Fruit fly (Drosophila melanogaster) whole organism, embryonic: ENCODE results near the gene Pp2C1.

Experiments
- Aef1 ChIP-seq: fragments of 200-800 bp; sonication (Bioruptor generic); IDR thresholded peaks from 3 replicates; pipeline ENCODE4 v1.3.6; 2022; ENCODE audit warnings: missing biosample characterization, missing genetic modification characterization
- Atf-2 ChIP-seq: fragments of 200-800 bp; sonication (Bioruptor generic); optimal IDR thresholded peaks from 2 replicates; lab custom pipeline; 2016; ENCODE audit warnings: missing biosample characterization, missing genetic modification characterization
- Atf3 ChIP-seq: fragments of 200-800 bp; sonication (Bioruptor generic); optimal IDR thresholded peaks from 3 replicates; lab custom pipeline; 2016; ENCODE audit warnings: missing biosample characterization, missing genetic modification characterization
- BEAF-32 ChIP-seq: fragments of 200-800 bp; sonication (Bioruptor generic); optimal IDR thresholded peaks from 3 replicates; lab custom pipeline; 2017; ENCODE audit warnings: missing biosample characterization, missing genetic modification characterization, mild to moderate bottlenecking, moderate library complexity, missing genetic modification reagents
- CG10267 ChIP-seq: fragments of 200-800 bp; sonication (Bioruptor generic); optimal IDR thresholded peaks from 2 replicates; lab custom pipeline; 2018; ENCODE audit warnings: missing biosample characterization, mild to moderate bottlenecking, missing genetic modification characterization, moderate library complexity
- CG11085 ChIP-seq: fragments of 200-800 bp; sonication (Bioruptor generic); IDR thresholded peaks from 2 replicates; pipeline ENCODE4 v1.3.6; 2022; ENCODE audit warnings: missing biosample characterization, missing genetic modification characterization
- CG11247 ChIP-seq: fragments of 200-800 bp; sonication (Bioruptor generic); IDR thresholded peaks from 2 replicates; pipeline ENCODE4 v1.3.6; 2022; ENCODE audit warnings: missing biosample characterization, missing genetic modification characterization
- CG13123 ChIP-seq: fragments of 200-800 bp; sonication (Bioruptor generic); optimal IDR thresholded peaks from 2 replicates; lab custom pipeline; 2016; ENCODE audit warnings: missing biosample characterization, missing genetic modification characterization
- CG13624 ChIP-seq: fragments of 200-800 bp; sonication (Bioruptor generic); optimal IDR thresholded peaks from 2 replicates; lab custom pipeline; 2016; ENCODE audit warnings: missing biosample characterization, missing genetic modification characterization
- CG14014 ChIP-seq: fragments of 200-800 bp; sonication (Bioruptor generic); IDR thresholded peaks from 2 replicates; pipeline ENCODE4 v1.3.6; 2022; ENCODE audit warnings: missing biosample characterization, missing genetic modification characterization
- CG14710 ChIP-seq: fragments of 200-800 bp; sonication (Bioruptor generic); optimal IDR thresholded peaks from 3 replicates; lab custom pipeline; 2019; ENCODE audit warnings: missing biosample characterization, mild to moderate bottlenecking, missing genetic modification characterization, moderate library complexity
- CG1529 ChIP-seq: fragments of 200-800 bp; sonication (Bioruptor generic); optimal IDR thresholded peaks from 3 replicates; lab custom pipeline; 2018; ENCODE audit warnings: missing biosample characterization, missing genetic modification characterization
- CG17186 ChIP-seq: fragments of 200-800 bp; sonication (Bioruptor generic); optimal IDR thresholded peaks from 3 replicates; lab custom pipeline; 2017; ENCODE audit warnings: missing biosample characterization, missing genetic modification reagents, missing genetic modification characterization
- CG1832 ChIP-seq: fragments of 200-800 bp; sonication (Bioruptor generic); optimal IDR thresholded peaks from 2 replicates; lab custom pipeline; 2017; ENCODE audit warnings: missing biosample characterization, mild to moderate bottlenecking, missing genetic modification characterization, inconsistent platforms
- CG32767 ChIP-seq: fragments of 200-800 bp; sonication (Bioruptor generic); IDR thresholded peaks from 2 replicates; pipeline ENCODE4 v1.3.6; 2022; ENCODE audit warnings: missing biosample characterization, missing genetic modification characterization
- CG34376 ChIP-seq: fragments of 200-800 bp; sonication (Bioruptor generic); optimal IDR thresholded peaks from 2 replicates; lab custom pipeline; 2018; ENCODE audit warnings: missing biosample characterization, mild to moderate bottlenecking, missing genetic modification characterization
- CG34422 ChIP-seq: fragments of 200-800 bp; sonication (Bioruptor generic); IDR thresholded peaks from 3 replicates; pipeline ENCODE4 v1.3.6; 2022; ENCODE audit warnings: missing biosample characterization, missing genetic modification characterization
- CG4360 ChIP-seq: fragments of 200-800 bp; sonication (Bioruptor generic); IDR thresholded peaks from 2 replicates; pipeline ENCODE4 v1.3.6; 2022; ENCODE audit warnings: missing biosample characterization, missing genetic modification characterization
- CG6689 ChIP-seq: fragments of 200-800 bp; sonication (Bioruptor generic); IDR thresholded peaks from 2 replicates; pipeline ENCODE4 v1.3.6; 2022; ENCODE audit warnings: missing biosample characterization, missing genetic modification characterization
- CoRest ChIP-seq: fragments of 200-800 bp; sonication (Bioruptor generic); optimal IDR thresholded peaks from 3 replicates; lab custom pipeline; 2018; ENCODE audit warnings: missing biosample characterization, mild to moderate bottlenecking, missing genetic modification characterization, moderate library complexity
- Doc3 ChIP-seq: fragments of 200-800 bp; sonication (Bioruptor generic); IDR thresholded peaks from 3 replicates; pipeline ENCODE4 v1.3.6; 2022; ENCODE audit warnings: missing biosample characterization, missing genetic modification characterization; ENCODE audit not compliant: partially characterized antibody
- Drgx ChIP-seq: fragments of 200-800 bp; sonication (Bioruptor generic); IDR thresholded peaks from 2 replicates; pipeline ENCODE4 v1.3.6; 2022; ENCODE audit warnings: missing biosample characterization, missing genetic modification characterization
- Ets65A ChIP-seq: fragments of 200-800 bp; sonication (Bioruptor generic); peaks from one replicate; lab custom pipeline; 2016; ENCODE audit warnings: missing biosample characterization, missing genetic modification characterization
- Fer2 ChIP-seq: fragments of 200-800 bp; sonication (Bioruptor generic); optimal IDR thresholded peaks from 2 replicates; lab custom pipeline; 2018; ENCODE audit warnings: missing biosample characterization, mild to moderate bottlenecking, missing genetic modification characterization, moderate library complexity
- GATAe ChIP-seq: fragments of 200-800 bp; sonication (Bioruptor generic); conservative IDR thresholded peaks from 2 replicates; pipeline ENCODE4 v1.3.6; 2022; ENCODE audit warnings: missing biosample characterization, missing genetic modification characterization
- Hand ChIP-seq: fragments of 200-800 bp; sonication (Bioruptor generic); optimal IDR thresholded peaks from 2 replicates; lab custom pipeline; 2017; ENCODE audit warnings: mild to moderate bottlenecking, missing biosample characterization, missing genetic modification reagents, missing genetic modification characterization
- Kr ChIP-seq: fragments of 200-800 bp; sonication (Bioruptor generic); optimal IDR thresholded peaks from 2 replicates; lab custom pipeline; 2017; ENCODE audit warnings: missing biosample characterization, mild to moderate bottlenecking, missing genetic modification characterization
- Lim3 ChIP-seq: fragments of 200-800 bp; sonication (Bioruptor generic); IDR thresholded peaks from 2 replicates; pipeline ENCODE4 v1.3.6; 2022; ENCODE audit warnings: missing biosample characterization, missing genetic modification characterization
- Neu2 ChIP-seq: fragments of 200-800 bp; sonication (Bioruptor generic); optimal IDR thresholded peaks from 3 replicates; lab custom pipeline; 2016; ENCODE audit warnings: missing biosample characterization, missing genetic modification characterization, borderline replicate concordance
- Ravus ChIP-seq: fragments of 200-800 bp; sonication (Bioruptor generic); IDR thresholded peaks from 2 replicates; pipeline ENCODE4 v1.3.6; 2022; ENCODE audit warnings: missing biosample characterization, missing genetic modification characterization
- Rx ChIP-seq: fragments of 200-800 bp; sonication (Bioruptor generic); IDR thresholded peaks from 2 replicates; pipeline ENCODE4 v1.3.6; 2022; ENCODE audit warnings: missing biosample characterization, missing genetic modification characterization
- Sry-β ChIP-seq: fragments of 200-800 bp; sonication (Bioruptor generic); optimal IDR thresholded peaks from 2 replicates; lab custom pipeline; 2018; ENCODE audit warnings: missing biosample characterization, mild to moderate bottlenecking, missing genetic modification characterization, moderate library complexity
- Stat92E ChIP-seq, 3 experiments: fragments of >200 bp in 2 of 3; fragments of 200-800 bp in 1 of 3; sonication (Bioruptor generic) in 1 of 3; optimal IDR thresholded peaks; 2 replicates each; lab custom pipeline; 2017 to 2019; ENCODE audit warnings: missing biosample characterization in 3 of 3, missing genetic modification characterization in 3 of 3, mild to moderate bottlenecking in 1 of 3, moderate library complexity in 1 of 3
- Usf ChIP-seq: fragments of 200-800 bp; sonication (Bioruptor generic); optimal IDR thresholded peaks from 2 replicates; lab custom pipeline; 2017; ENCODE audit warnings: missing genotype, missing biosample characterization, missing genetic modification characterization
- ash1 ChIP-seq: fragments of 200-800 bp; sonication (Bioruptor generic); optimal IDR thresholded peaks from 2 replicates; lab custom pipeline; 2018; ENCODE audit warnings: missing biosample characterization, mild to moderate bottlenecking, missing genetic modification characterization
- bowl ChIP-seq: fragments of 200-800 bp; sonication (Bioruptor generic); IDR thresholded peaks from 2 replicates; pipeline ENCODE4 v1.3.6; 2022; ENCODE audit warnings: missing biosample characterization, missing genetic modification characterization
- corto ChIP-seq: fragments of 200-800 bp; sonication (Bioruptor generic); optimal IDR thresholded peaks from 2 replicates; lab custom pipeline; 2016; ENCODE audit warnings: missing biosample characterization, mild to moderate bottlenecking, missing genetic modification characterization, moderate library complexity
- exex ChIP-seq: fragments of 200-800 bp; sonication (Bioruptor generic); optimal IDR thresholded peaks from 4 replicates; lab custom pipeline; 2018; ENCODE audit warnings: missing biosample characterization, mild to moderate bottlenecking, missing genetic modification characterization, moderate library complexity
- gcm2 ChIP-seq: fragments of 200-800 bp; sonication (Bioruptor generic); optimal IDR thresholded peaks from 2 replicates; lab custom pipeline; 2016; ENCODE audit warnings: missing biosample characterization, missing genetic modification characterization
- grn ChIP-seq: fragments of 200-800 bp; sonication (Bioruptor generic); optimal IDR thresholded peaks from 3 replicates; lab custom pipeline; 2017; ENCODE audit warnings: missing biosample characterization, missing genetic modification characterization
- jing ChIP-seq: fragments of 200-800 bp; sonication (Bioruptor generic); optimal IDR thresholded peaks from 2 replicates; lab custom pipeline; 2018; ENCODE audit warnings: missing biosample characterization, mild to moderate bottlenecking, missing genetic modification characterization
- maf-S ChIP-seq: fragments of 200-800 bp; sonication (Bioruptor generic); optimal IDR thresholded peaks from 2 replicates; lab custom pipeline; 2016; ENCODE audit warnings: missing biosample characterization, missing genetic modification characterization
- mld ChIP-seq: fragments of 200-800 bp; sonication (Bioruptor generic); IDR thresholded peaks from 3 replicates; pipeline ENCODE4 v1.3.6; 2022; ENCODE audit warnings: missing biosample characterization, missing genetic modification characterization; ENCODE audit not compliant: partially characterized antibody
- nerfin-1 ChIP-seq: fragments of 200-800 bp; sonication (Bioruptor generic); optimal IDR thresholded peaks from 3 replicates; lab custom pipeline; 2019; ENCODE audit warnings: missing biosample characterization, mild to moderate bottlenecking, missing genetic modification characterization, moderate library complexity
- peb ChIP-seq: fragments of 200-800 bp; sonication (Bioruptor generic); IDR thresholded peaks from 2 replicates; pipeline ENCODE4 v1.3.6; 2022; ENCODE audit warnings: missing biosample characterization, missing genetic modification characterization
- schlank ChIP-seq: fragments of 200-800 bp; sonication (Bioruptor generic); optimal IDR thresholded peaks from 2 replicates; lab custom pipeline; 2018; ENCODE audit warnings: missing biosample characterization, mild to moderate bottlenecking, missing genetic modification characterization
- sisA ChIP-seq: fragments of 200-800 bp; sonication (Bioruptor generic); IDR thresholded peaks from 2 replicates; pipeline ENCODE4 v1.3.6; 2022; ENCODE audit warnings: missing biosample characterization, missing genetic modification characterization
- usp ChIP-seq: fragments of >200 bp; optimal IDR thresholded peaks from 2 replicates; lab custom pipeline; 2017; ENCODE audit warnings: missing biosample characterization, missing genetic modification characterization
- yki ChIP-seq: fragments of >200 bp; optimal IDR thresholded peaks from 3 replicates; lab custom pipeline; 2018
- z ChIP-seq: fragments of 200-800 bp; sonication (Bioruptor generic); IDR thresholded peaks from 3 replicates; pipeline ENCODE4 v1.3.6; 2022; ENCODE audit warnings: missing biosample characterization, missing genetic modification characterization

The Pp2C1 gene

DNA sequence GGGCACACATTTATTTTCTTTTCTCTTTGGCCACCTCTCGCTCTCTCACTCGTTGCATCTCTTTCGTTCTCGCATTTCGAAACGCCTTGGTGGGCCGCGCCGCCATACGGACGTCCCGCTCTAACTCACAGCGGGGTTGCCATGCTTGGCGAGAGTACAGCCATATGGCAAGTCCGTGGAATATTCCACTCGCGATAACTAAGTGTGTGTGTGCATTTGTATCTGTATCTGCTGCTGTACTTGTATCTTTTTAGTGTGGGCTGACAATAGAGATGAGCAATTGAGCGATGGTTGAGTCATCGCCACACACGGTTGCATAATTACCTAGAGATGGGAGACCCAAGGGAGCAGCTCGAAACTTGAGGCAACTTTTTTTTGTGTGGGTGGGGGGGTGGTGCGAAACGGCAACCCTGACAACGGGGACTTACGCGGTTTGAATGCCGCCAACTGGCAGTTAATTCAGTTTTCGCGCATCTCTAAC is 2.2 kb downstream of the Pp2C1 start (continued):
- TF ChIP-seq nerfin-1 (tag; lab: Kevin White, UChicago) (peak; percentile 64), CG1832 (peak; percentile 98), Aef1 (GFP tag; lab: Robert Waterston, UW) (peak; percentile 88), ash1 (GFP tag; lab: Kevin White, UChicago) (peak; percentile 78), Lim3 (GFP tag; lab: Robert Waterston, UW) (peak; percentile 66), CG13123 (peak; percentile 66), CG10267 (peak; percentile 64), CG32767 (GFP tag; lab: Robert Waterston, UW) (peak; percentile 92), bowl (GFP tag; lab: Robert Waterston, UW) (peak; percentile 86), Sry-β (GFP tag; lab: Kevin White, UChicago) (peak; percentile 68), maf-S (GFP tag; lab: Kevin White, UChicago) (peak; percentile 76), CG6689 (GFP tag; lab: Robert Waterston, UW) (peak; percentile 86), BEAF-32 (GFP tag; lab: Kevin White, UChicago) (peak; percentile 90), mld (GFP tag; lab: Robert Waterston, UW) (peak; percentile 73; the same call in 1 of the 3 replicates), gcm2 (peak; percentile 54), Rx (peak; percentile 79), Atf3 (GFP tag; lab: Kevin White, UChicago) (peak; percentile 80), Usf (GFP tag; lab: Kevin White, UChicago) (peak; percentile 56), CoRest (tag; lab: Kevin White, UChicago) (peak; percentile 91), Kr (GFP tag; lab: Kevin White, UChicago) (no peak)

DNA sequence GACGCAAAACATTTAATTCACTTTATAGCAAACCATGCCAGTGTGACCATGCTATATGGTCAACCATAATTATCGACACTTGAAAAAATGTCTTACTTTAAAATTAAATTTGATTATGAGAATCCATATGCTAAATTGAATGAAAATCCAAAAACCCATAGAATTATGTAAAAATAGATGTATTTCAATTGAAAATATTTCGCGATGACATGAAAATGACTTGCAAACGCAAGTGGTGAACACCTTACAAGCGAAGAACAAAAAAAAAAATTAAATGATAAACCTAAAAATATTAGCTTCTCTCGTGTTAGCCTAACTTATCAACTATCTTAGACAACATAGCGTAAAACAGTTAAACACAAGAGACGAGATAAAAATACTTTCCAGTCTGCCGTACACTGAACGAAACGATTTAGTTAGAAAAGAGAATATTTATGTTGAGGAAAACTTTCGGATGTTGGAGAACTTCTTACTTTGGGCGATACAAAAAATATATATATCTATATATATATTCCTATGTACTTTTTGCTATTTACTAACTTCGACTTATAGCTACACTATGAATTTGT is 6.8 kb downstream of the Pp2C1 start:
- TF ChIP-seq corto (GFP tag; lab: Kevin White, UChicago) (no peak), Fer2 (tag; lab: Kevin White, UChicago) (no peak), CG14710 (peak; percentile 48), CG34376 (GFP tag; lab: Kevin White, UChicago) (no peak), z (GFP tag; lab: Robert Waterston, UW) (no peak), Ets65A (GFP tag; lab: Kevin White, UChicago) (peak; percentile 82), CG13624 (GFP tag; lab: Kevin White, UChicago) (peak; percentile 2), peb (GFP tag; lab: Robert Waterston, UW) (peak; percentile 14; the same call in 1 of the 2 replicates), Ravus (GFP tag; lab: Robert Waterston, UW) (no peak), CG34422 (GFP tag; lab: Robert Waterston, UW) (peak; percentile 52; the same call in 2 of the 3 replicates), Doc3 (GFP tag; lab: Robert Waterston, UW) (no peak), CG4360 (GFP tag; lab: Robert Waterston, UW) (no peak), yki (no peak), sisA (GFP tag; lab: Robert Waterston, UW) (peak; percentile 49; the same call in 1 of the 2 replicates), CG17186 (GFP tag; lab: Kevin White, UChicago) (no peak), Drgx (GFP tag; lab: Robert Waterston, UW) (peak; percentile 68), CG14014 (GFP tag; lab: Robert Waterston, UW) (peak; percentile 8; the same call in 1 of the 2 replicates), usp (GFP tag; lab: Kevin White, UChicago) (no peak), Neu2 (GFP tag; lab: Kevin White, UChicago) (no peak), CG11247 (GFP tag; lab: Robert Waterston, UW) (no peak), jing (GFP tag; lab: Kevin White, UChicago) (no peak), exex (tag; lab: Kevin White, UChicago) (peak; percentile 30), CG11085 (GFP tag; lab: Robert Waterston, UW) (no peak), GATAe (GFP tag; lab: Robert Waterston, UW) (no peak), Atf-2 (peak; percentile 61), CG1529 (GFP tag; lab: Kevin White, UChicago) (no peak), Stat92E (GFP tag; optimal IDR thresholded peaks at IDR 0.05; lab: Kevin White, UChicago) (no peak), Hand (GFP tag; lab: Kevin White, UChicago) (peak; percentile 43), schlank (tag; lab: Kevin White, UChicago) (no peak), grn (GFP tag; lab: Kevin White, UChicago) (no peak)
